Fruit fly (Drosophila melanogaster) whole organism, wandering third instar larva: Measurements from ENCODE around the gene Atet.

Experiments used
- Abd-B ChIP-seq: fragments of >200 bp; optimal IDR thresholded peaks from 2 replicates; lab custom pipeline; 2017; ENCODE audit warnings: missing biosample characterization, missing genetic modification characterization
- CG32264 ChIP-seq: fragments of 200-800 bp; sonication (Bioruptor generic); optimal IDR thresholded peaks from 2 replicates; lab custom pipeline; 2016; ENCODE audit warnings: missing biosample characterization, missing genetic modification characterization
- CG9705 ChIP-seq: fragments of 200-800 bp; sonication (Bioruptor generic); optimal IDR thresholded peaks from 2 replicates; lab custom pipeline; 2018; ENCODE audit warnings: missing biosample characterization, mild to moderate bottlenecking, missing genetic modification characterization
- CrebA ChIP-seq: fragments of 200-800 bp; sonication (Bioruptor generic); optimal IDR thresholded peaks from 2 replicates; lab custom pipeline; 2016; ENCODE audit warnings: missing biosample characterization, mild to moderate bottlenecking, missing genetic modification characterization, borderline replicate concordance
- Dfd ChIP-seq: fragments of >200 bp; optimal IDR thresholded peaks from 2 replicates; lab custom pipeline; 2017; ENCODE audit warnings: missing biosample characterization, missing genetic modification characterization
- Dif ChIP-seq: fragments of 200-275, 200-300 bp; sonication (Bioruptor generic); optimal IDR thresholded peaks from 2 replicates; lab custom pipeline; 2018; ENCODE audit warnings: missing biosample characterization, missing genetic modification characterization; ENCODE audit not compliant: partially characterized antibody
- GATAd ChIP-seq: sonication (Bioruptor generic); optimal IDR thresholded peaks from 2 replicates; lab custom pipeline; 2016; ENCODE audit warnings: missing biosample characterization, missing genetic modification characterization
- HLH106 ChIP-seq: fragments of 200-800 bp; optimal IDR thresholded peaks from 3 replicates; lab custom pipeline; 2019; ENCODE audit warnings: missing biosample characterization, mild to moderate bottlenecking, missing genetic modification characterization, moderate library complexity
- Hnf4 ChIP-seq: fragments of 200-800 bp; sonication (Bioruptor generic); optimal IDR thresholded peaks from 2 replicates; lab custom pipeline; 2016; ENCODE audit warnings: missing biosample characterization, mild to moderate bottlenecking, missing genetic modification characterization
- Hr78 ChIP-seq: fragments of >200 bp; optimal IDR thresholded peaks from 2 replicates; lab custom pipeline; 2017; ENCODE audit warnings: missing biosample characterization, missing genetic modification characterization
- Hr83 ChIP-seq: fragments of 200-300 bp; sonication (Bioruptor generic); optimal IDR thresholded peaks from 2 replicates; lab custom pipeline; 2016; ENCODE audit warnings: missing biosample characterization, mild to moderate bottlenecking, missing genetic modification characterization, moderate library complexity; ENCODE audit not compliant: poor library complexity, severe bottlenecking
- Jra ChIP-seq: sonication (Bioruptor generic); optimal IDR thresholded peaks from 2 replicates; lab custom pipeline; 2016; ENCODE audit warnings: missing biosample characterization, missing genetic modification characterization
- Mio ChIP-seq: sonication (Bioruptor generic); optimal IDR thresholded peaks from 2 replicates; lab custom pipeline; 2016; ENCODE audit warnings: missing biosample characterization, missing genetic modification characterization
- Myc ChIP-seq: fragments of >200 bp; optimal IDR thresholded peaks from 2 replicates; lab custom pipeline; 2017
- N ChIP-seq: fragments of >200 bp; optimal IDR thresholded peaks from 2 replicates; lab custom pipeline; 2018; ENCODE audit warnings: missing biosample characterization, missing external identifiers, missing genetic modification characterization
- OdsH ChIP-seq: fragments of 200-800 bp; sonication (Bioruptor generic); optimal IDR thresholded peaks from 2 replicates; lab custom pipeline; 2016; ENCODE audit warnings: missing biosample characterization, mild to moderate bottlenecking, missing genetic modification characterization
- Rel ChIP-seq, 2 experiments: fragments of 200-800 bp; sonication (Bioruptor generic) in 1 of 2; optimal IDR thresholded peaks; 2 replicates in 1 of 2; 3 replicates in 1 of 2; lab custom pipeline; 2016 to 2019; ENCODE audit warnings: mild to moderate bottlenecking in 2 of 2, missing biosample characterization in 2 of 2, missing genetic modification characterization in 2 of 2, moderate library complexity in 1 of 2
- Vsx2 ChIP-seq: fragments of 200-300, 225-300 bp; sonication (Bioruptor generic); optimal IDR thresholded peaks from 2 replicates; lab custom pipeline; 2018; ENCODE audit warnings: missing biosample characterization, missing genetic modification characterization; ENCODE audit not compliant: partially characterized antibody
- brk ChIP-seq: fragments of 200-800 bp; sonication (Bioruptor generic); optimal IDR thresholded peaks from 2 replicates; lab custom pipeline; 2016; ENCODE audit warnings: missing biosample characterization, mild to moderate bottlenecking, missing genetic modification characterization
- dl ChIP-seq, 2 experiments: fragments of 175-275, 200-275 bp in 1 of 2; fragments of 200-275 bp in 1 of 2; sonication (Bioruptor generic); optimal IDR thresholded peaks; lab custom pipeline; 2018; ENCODE audit warnings: mild to moderate bottlenecking in 2 of 2, missing biosample characterization in 2 of 2, missing genetic modification characterization in 2 of 2, moderate library complexity in 2 of 2; ENCODE audit not compliant: partially characterized antibody in 2 of 2, insufficient read depth in 1 of 2
- dmrt93B ChIP-seq: fragments of 200-800 bp; sonication (Bioruptor generic); optimal IDR thresholded peaks from 2 replicates; lab custom pipeline; 2018; ENCODE audit warnings: missing biosample characterization, mild to moderate bottlenecking, missing genetic modification characterization
- dsf ChIP-seq: sonication (Bioruptor generic); optimal IDR thresholded peaks from 2 replicates; lab custom pipeline; 2016; ENCODE audit warnings: missing biosample characterization, missing genetic modification characterization, borderline replicate concordance
- ey ChIP-seq: fragments of 200-800 bp; sonication (Bioruptor generic); optimal IDR thresholded peaks from 2 replicates; lab custom pipeline; 2016; ENCODE audit warnings: missing biosample characterization, missing genetic modification characterization
- foxo ChIP-seq, 2 experiments: fragments of 200-800 bp; sonication (Bioruptor generic); optimal IDR thresholded peaks; 2 replicates in 1 of 2; 3 replicates in 1 of 2; lab custom pipeline; 2016 to 2017; ENCODE audit warnings: missing biosample characterization in 2 of 2, missing genetic modification characterization in 2 of 2
- fru ChIP-seq: fragments of 200-800 bp; sonication (Bioruptor generic); optimal IDR thresholded peaks from 3 replicates; lab custom pipeline; 2016; ENCODE audit warnings: missing biosample characterization, mild to moderate bottlenecking, missing genetic modification characterization
- psq ChIP-seq: fragments of 200-800 bp; sonication (Bioruptor generic); optimal IDR thresholded peaks from 3 replicates; lab custom pipeline; 2017; ENCODE audit warnings: missing biosample characterization, mild to moderate bottlenecking, missing genetic modification characterization, moderate library complexity
- rgr ChIP-seq: fragments of 200-800 bp; sonication (Bioruptor generic); optimal IDR thresholded peaks from 3 replicates; lab custom pipeline; 2016; ENCODE audit warnings: missing biosample characterization, mild to moderate bottlenecking, missing genetic modification characterization
- sage ChIP-seq: fragments of 200-800 bp; sonication (Bioruptor generic); optimal IDR thresholded peaks from 2 replicates; lab custom pipeline; 2016; ENCODE audit warnings: missing biosample characterization, mild to moderate bottlenecking, missing genetic modification characterization
- sv ChIP-seq: fragments of 200-800 bp; sonication (Bioruptor generic); optimal IDR thresholded peaks from 3 replicates; lab custom pipeline; 2016; ENCODE audit warnings: missing biosample characterization, missing genetic modification characterization
- tai ChIP-seq: sonication (Bioruptor generic); optimal IDR thresholded peaks from 2 replicates; lab custom pipeline; 2016; ENCODE audit warnings: missing biosample characterization, missing genetic modification characterization
- woc ChIP-seq: sonication (Bioruptor generic); optimal IDR thresholded peaks from 2 replicates; lab custom pipeline; 2016; ENCODE audit warnings: missing biosample characterization, mild to moderate bottlenecking, missing genetic modification characterization

The Atet gene

dm6 chr2L:4372802-4373570 is 39.3 kb downstream of the Atet start:
- TF ChIP-seq OdsH (GFP tag; lab: Kevin White, UChicago) (no peak), rgr (GFP tag; lab: Kevin White, UChicago) (no peak), dmrt93B (GFP tag; lab: Kevin White, UChicago) (no peak), Hnf4 (GFP tag; lab: Kevin White, UChicago) (no peak), Rel (GFP tag; optimal IDR thresholded peaks at IDR 0.05; lab: Kevin White, UChicago) (no peak), Rel (tag; optimal IDR thresholded peaks at IDR 0.05; lab: Kevin White, UChicago) (no peak), GATAd (no peak), HLH106 (tag; lab: Kevin White, UChicago) (no peak), fru (no peak), Dfd (no peak), foxo (GFP tag; optimal IDR thresholded peaks at IDR 0.05; lab: Kevin White, UChicago) (no peak), ey (no peak), CG32264 (GFP tag; lab: Kevin White, UChicago) (no peak), woc (GFP tag; lab: Kevin White, UChicago) (no peak), CG9705 (GFP tag; lab: Kevin White, UChicago) (no peak), Abd-B (GFP tag; lab: Kevin White, UChicago) (no peak), Myc (no peak)

DNA sequence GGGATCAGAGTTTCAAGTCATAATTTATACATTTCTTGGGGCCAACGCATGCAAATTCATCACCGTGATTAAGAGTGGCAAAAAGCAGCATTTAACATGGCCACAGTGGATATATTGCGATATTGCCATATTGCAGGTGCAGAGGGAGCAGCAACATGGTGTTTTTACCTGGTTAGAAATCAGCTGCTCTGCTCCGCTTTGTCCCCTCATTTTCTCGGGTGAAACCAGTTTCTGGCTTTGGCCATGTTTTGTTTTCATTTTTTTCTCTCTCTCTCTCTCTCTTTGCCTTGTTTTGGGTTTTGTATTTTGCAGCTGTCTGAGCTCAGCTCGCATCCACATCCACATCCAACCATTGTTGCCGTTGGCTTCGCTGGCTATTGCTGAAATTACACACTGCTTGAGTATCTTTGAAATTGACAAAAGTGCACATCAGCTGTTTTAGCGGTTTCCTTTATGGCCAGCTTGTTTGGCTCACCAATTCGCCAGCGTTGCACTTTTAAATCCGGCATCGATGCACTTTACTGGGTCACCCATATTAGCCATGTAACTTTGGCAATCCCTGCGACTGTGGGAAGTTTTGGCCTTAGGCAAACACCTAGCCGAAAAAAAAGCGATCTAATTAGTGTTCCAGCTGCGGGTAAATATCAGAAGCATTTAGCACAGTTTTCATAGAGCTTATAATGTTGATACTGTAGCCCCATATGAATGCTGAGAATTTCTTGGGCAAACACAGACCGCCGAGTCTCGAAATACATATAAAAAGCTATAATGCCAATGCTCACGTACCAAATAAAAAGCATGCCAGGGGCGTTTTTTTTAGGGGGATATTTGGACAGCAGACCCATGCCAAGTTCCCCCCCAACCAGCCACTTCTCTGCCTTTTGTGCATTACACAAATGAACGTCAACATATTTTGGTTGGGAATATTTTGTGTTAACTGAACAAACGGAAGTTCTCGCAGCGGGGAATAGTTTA is 41.6 kb downstream of the Atet start:
- no peak for TF ChIP-seq Vsx2 (GFP tag; lab: Kevin White, UChicago)
- peak; percentile 18 for TF ChIP-seq psq (GFP tag; lab: Kevin White, UChicago)

dm6 chr2L:4377747-4378146 is 44.0 kb downstream of the Atet start:
- TF ChIP-seq Dfd = no peak
- TF ChIP-seq CrebA = no peak
- TF ChIP-seq dsf (GFP tag; lab: Kevin White, UChicago) = no peak

- no peak for TF ChIP-seq Hr78 (GFP tag; lab: Kevin White, UChicago)
- TF ChIP-seq sv (GFP tag; lab: Kevin White, UChicago) = no peak
- TF ChIP-seq N (GFP tag; lab: Kevin White, UChicago) = no peak
- TF ChIP-seq Myc = no peak
- TF ChIP-seq Jra = no peak
- TF ChIP-seq sage (GFP tag; lab: Kevin White, UChicago) = no peak
- no peak for TF ChIP-seq Mio (GFP tag; lab: Kevin White, UChicago)
- no peak for TF ChIP-seq Dif (GFP tag; lab: Kevin White, UChicago)
- no peak for TF ChIP-seq ey
- no peak for TF ChIP-seq tai
- TF ChIP-seq dl (GFP tag; optimal IDR thresholded peaks at IDR 0.05; lab: Kevin White, UChicago; ENCODE audit: insufficient read depth in 1 of 2, partially characterized antibody in 2 of 2) = no peak
- no peak for TF ChIP-seq fru
- no peak for TF ChIP-seq brk
- no peak for TF ChIP-seq Hr83 (GFP tag; lab: Kevin White, UChicago)
Observed at dm6 chr2L:4378380-4378779, 44.7 kb downstream of the Atet start.
